Worm (Caenorhabditis elegans) whole organism, L4 larva: Measurements from ENCODE around the gene kel-10.
A peak's percentile ranks its signal among the peaks of the same experiment; 100 is the strongest.

Source experiments
- F26F4.8 ChIP-seq: fragments of 200-800 bp; sonication (Bioruptor generic); conservative IDR thresholded peaks from 2 replicates; pipeline ENCODE4 v1.3.6; 2022; ENCODE audit warnings: missing genetic modification characterization, missing compliant biosample characterization
- F49E8.2 ChIP-seq: sonication (generic microtip); optimal IDR thresholded peaks from 2 replicates; lab custom pipeline; 2016; ENCODE audit warnings: missing compliant biosample characterization, mild to moderate bottlenecking, missing genetic modification characterization, borderline replicate concordance
- T20F7.1 ChIP-seq: fragments of 200-800 bp; sonication (Bioruptor generic); optimal IDR thresholded peaks from 2 replicates; lab custom pipeline; 2018; ENCODE audit warnings: mild to moderate bottlenecking, missing genetic modification characterization, missing compliant biosample characterization
- T26A8.4 ChIP-seq: fragments of 200-800 bp; sonication (Bioruptor generic); IDR thresholded peaks from 2 replicates; pipeline ENCODE4 v1.3.6; 2022; ENCODE audit warnings: missing genetic modification characterization, missing compliant biosample characterization
- Y105C5A.15 ChIP-seq: fragments of 200-800 bp; sonication (Bioruptor generic); IDR thresholded peaks from 2 replicates; pipeline ENCODE4 v1.3.6; 2022; ENCODE audit warnings: missing genetic modification characterization, missing compliant biosample characterization
- ZK337.2 ChIP-seq: fragments of 200-800 bp; sonication (Bioruptor generic); IDR thresholded peaks from 2 replicates; pipeline ENCODE4 v1.3.6; 2022; ENCODE audit warnings: missing genetic modification reagents, missing genetic modification characterization, missing compliant biosample characterization
- ZK546.5 ChIP-seq, 2 experiments: sonication (generic microtip); optimal IDR thresholded peaks; 2 replicates each; lab custom pipeline; 2017; ENCODE audit warnings: missing biosample characterization in 2 of 2, missing genetic modification characterization in 2 of 2
- ceh-28 ChIP-seq: fragments of 150-350 bp; optimal IDR thresholded peaks from 2 replicates; lab custom pipeline; 2014; ENCODE audit warnings: missing biosample characterization, missing genetic modification reagents, missing genetic modification characterization
- ceh-62 ChIP-seq: sonication (generic microtip); optimal IDR thresholded peaks from 2 replicates; lab custom pipeline; 2017; ENCODE audit warnings: missing biosample characterization, missing genetic modification characterization
- ctbp-1 ChIP-seq: fragments of 200-800 bp; sonication (Bioruptor generic); IDR thresholded peaks from 2 replicates; pipeline ENCODE4 v1.3.6; 2022; ENCODE audit warnings: missing genetic modification reagents, missing genetic modification characterization, missing compliant biosample characterization
- daf-12 ChIP-seq: fragments of 150-350 bp; optimal IDR thresholded peaks from 2 replicates; lab custom pipeline; 2014; ENCODE audit warnings: missing biosample characterization, missing genetic modification reagents, missing genetic modification characterization
- daf-16 ChIP-seq, 3 experiments: sonication (generic microtip); optimal IDR thresholded peaks; 2 replicates each; lab custom pipeline; 2016 to 2017; ENCODE audit warnings: missing genetic modification characterization in 3 of 3, missing genetic modification reagents in 3 of 3, mild to moderate bottlenecking in 2 of 3, missing compliant biosample characterization in 2 of 3, missing biosample characterization in 1 of 3, moderate library complexity in 1 of 3
- dmd-9 ChIP-seq: fragments of 200-800 bp; sonication (Bioruptor generic); IDR thresholded peaks from 2 replicates; pipeline ENCODE4 v1.3.6; 2022; ENCODE audit warnings: missing genetic modification reagents, missing genetic modification characterization, missing compliant biosample characterization
- egl-43 ChIP-seq: fragments of 200-800 bp; sonication (Bioruptor generic); IDR thresholded peaks from 2 replicates; pipeline ENCODE4 v1.3.6; 2022; ENCODE audit warnings: missing genetic modification reagents, missing genetic modification characterization, missing compliant biosample characterization
- gei-8 ChIP-seq: fragments of 200-800 bp; sonication (Bioruptor generic); optimal IDR thresholded peaks from 2 replicates; lab custom pipeline; 2018; ENCODE audit warnings: mild to moderate bottlenecking, missing genetic modification characterization, missing compliant biosample characterization
- hif-1 ChIP-seq, 2 experiments: sonication (generic microtip); optimal IDR thresholded peaks; 2 replicates each; lab custom pipeline; 2016 to 2017; ENCODE audit warnings: missing compliant biosample characterization in 2 of 2, missing genetic modification characterization in 2 of 2, missing genetic modification reagents in 2 of 2, missing genotype in 2 of 2, mild to moderate bottlenecking in 1 of 2
- hlh-11 ChIP-seq: fragments of 200-800 bp; sonication (Bioruptor generic); optimal IDR thresholded peaks from 2 replicates; lab custom pipeline; 2018; ENCODE audit warnings: mild to moderate bottlenecking, missing genetic modification characterization, missing compliant biosample characterization
- lim-7 ChIP-seq: fragments of 200-800 bp; sonication (Bioruptor generic); IDR thresholded peaks from 2 replicates; pipeline ENCODE4 v1.3.6; 2022; ENCODE audit warnings: missing genetic modification characterization, missing compliant biosample characterization
- lin-13 ChIP-seq: fragments of 150-350 bp; optimal IDR thresholded peaks from 2 replicates; lab custom pipeline; 2014; ENCODE audit warnings: missing biosample characterization, missing genetic modification reagents, missing genetic modification characterization
- lin-39 ChIP-seq: fragments of 150-350 bp; optimal IDR thresholded peaks from 2 replicates; lab custom pipeline; 2014; ENCODE audit warnings: missing biosample characterization, missing genetic modification reagents, missing genetic modification characterization
- lir-3 ChIP-seq: sonication (generic microtip); optimal IDR thresholded peaks from 2 replicates; lab custom pipeline; 2016; ENCODE audit warnings: mild to moderate bottlenecking, missing genetic modification characterization, missing compliant biosample characterization
- madf-5 ChIP-seq, 2 experiments: fragments of 200-800 bp; sonication (Bioruptor generic); IDR thresholded peaks; 2 replicates each; pipeline ENCODE4 v1.3.6; 2022; ENCODE audit warnings: missing compliant biosample characterization in 2 of 2, missing genetic modification characterization in 2 of 2
- madf-9 ChIP-seq: fragments of 200-800 bp; sonication (Bioruptor generic); conservative IDR thresholded peaks from 2 replicates; pipeline ENCODE4 v1.3.6; 2022; ENCODE audit warnings: missing genetic modification reagents, missing genetic modification characterization, missing compliant biosample characterization
- mdl-1 ChIP-seq, 2 experiments: fragments of 150-350 bp in 1 of 2; sonication (generic microtip) in 1 of 2; optimal IDR thresholded peaks; 2 replicates each; lab custom pipeline; 2014 to 2017; ENCODE audit warnings: missing biosample characterization in 2 of 2, missing genetic modification characterization in 2 of 2
- mes-2 ChIP-seq: sonication (generic microtip); optimal IDR thresholded peaks from 2 replicates; lab custom pipeline; 2016; ENCODE audit warnings: missing genotype, mild to moderate bottlenecking, missing genetic modification characterization, missing compliant biosample characterization; ENCODE audit not compliant: poor library complexity, severe bottlenecking
- mxl-2 ChIP-seq: fragments of 200-800 bp; sonication (Bioruptor generic); conservative IDR thresholded peaks from 2 replicates; pipeline ENCODE4 v1.3.6; 2022; ENCODE audit warnings: missing genetic modification reagents, missing genetic modification characterization, missing compliant biosample characterization
- mxl-3 ChIP-seq: fragments of 200-800 bp; sonication (Bioruptor generic); optimal IDR thresholded peaks from 2 replicates; lab custom pipeline; 2018; ENCODE audit warnings: mild to moderate bottlenecking, missing genetic modification characterization, missing compliant biosample characterization
- nhr-10 ChIP-seq: fragments of 150-350 bp; optimal IDR thresholded peaks from 2 replicates; lab custom pipeline; 2014; ENCODE audit warnings: missing biosample characterization, missing genetic modification characterization
- nhr-11 ChIP-seq: fragments of 150-350 bp; optimal IDR thresholded peaks from 2 replicates; lab custom pipeline; 2014; ENCODE audit warnings: missing biosample characterization, missing genetic modification characterization
- nhr-111 ChIP-seq: fragments of 200-800 bp; sonication (Bioruptor generic); optimal IDR thresholded peaks from 2 replicates; lab custom pipeline; 2018; ENCODE audit warnings: mild to moderate bottlenecking, missing genetic modification characterization, missing compliant biosample characterization
- nhr-41 ChIP-seq: fragments of 200-800 bp; sonication (Bioruptor generic); IDR thresholded peaks from 2 replicates; pipeline ENCODE4 v1.3.6; 2022; ENCODE audit warnings: missing genetic modification reagents, missing genetic modification characterization, missing compliant biosample characterization
- nhr-48 ChIP-seq: sonication (generic microtip); optimal IDR thresholded peaks from 2 replicates; lab custom pipeline; 2016; ENCODE audit warnings: mild to moderate bottlenecking, missing genetic modification characterization, missing compliant biosample characterization
- nhr-76 ChIP-seq: fragments of 150-350 bp; optimal IDR thresholded peaks from 2 replicates; lab custom pipeline; 2014; ENCODE audit warnings: missing biosample characterization, missing genetic modification characterization
- pha-4 ChIP-seq, 2 experiments: fragments of 150-350 bp in 1 of 2; fragments of 200-800 bp in 1 of 2; sonication (Bioruptor generic) in 1 of 2; IDR thresholded peaks in 1 of 2; optimal IDR thresholded peaks in 1 of 2; 2 replicates each; pipeline versions ENCODE4 v1.3.6 to Lab custom; 2014 to 2022; ENCODE audit warnings: missing genetic modification characterization in 2 of 2, missing genetic modification reagents in 2 of 2, missing biosample characterization in 1 of 2, missing compliant biosample characterization in 1 of 2
- rbr-2 ChIP-seq: sonication (generic microtip); optimal IDR thresholded peaks from 2 replicates; lab custom pipeline; 2016; ENCODE audit warnings: missing genotype, missing genetic modification characterization, missing compliant biosample characterization
- set-16 ChIP-seq: fragments of 200-800 bp; sonication (Bioruptor generic); IDR thresholded peaks from 2 replicates; pipeline ENCODE4 v1.3.6; 2022; ENCODE audit warnings: missing genetic modification reagents, missing genetic modification characterization, missing compliant biosample characterization
- skn-1 ChIP-seq: fragments of 150-350 bp; optimal IDR thresholded peaks from 2 replicates; lab custom pipeline; 2014; ENCODE audit warnings: missing biosample characterization, missing genetic modification characterization
- snpc-1.2 ChIP-seq: fragments of 200-800 bp; sonication (Bioruptor generic); IDR thresholded peaks from 2 replicates; pipeline ENCODE4 v1.3.6; 2022; ENCODE audit warnings: missing genetic modification reagents, missing genetic modification characterization, missing compliant biosample characterization
- snpc-4 ChIP-seq: fragments of 150-350 bp; optimal IDR thresholded peaks from 2 replicates; lab custom pipeline; 2014; ENCODE audit warnings: missing biosample characterization, missing genetic modification characterization
- spr-3 ChIP-seq: fragments of 200-800 bp; sonication (Bioruptor generic); optimal IDR thresholded peaks from 2 replicates; lab custom pipeline; 2018; ENCODE audit warnings: mild to moderate bottlenecking, missing genetic modification characterization, missing compliant biosample characterization
- tag-97 ChIP-seq: fragments of 200-800 bp; sonication (Bioruptor generic); IDR thresholded peaks from 2 replicates; pipeline ENCODE4 v1.3.6; 2022; ENCODE audit warnings: missing genetic modification characterization, missing compliant biosample characterization
- tra-1 ChIP-seq: fragments of 200-800 bp; sonication (Bioruptor generic); IDR thresholded peaks from 2 replicates; pipeline ENCODE4 v1.3.6; 2022; ENCODE audit warnings: missing genetic modification reagents, missing genetic modification characterization, missing compliant biosample characterization
- unc-130 ChIP-seq: sonication (generic microtip); optimal IDR thresholded peaks from 2 replicates; lab custom pipeline; 2016; ENCODE audit warnings: missing genetic modification reagents, missing genetic modification characterization, missing compliant biosample characterization
- vab-7 ChIP-seq: fragments of 200-800 bp; sonication (Bioruptor generic); IDR thresholded peaks from 2 replicates; pipeline ENCODE4 v1.3.6; 2022; ENCODE audit warnings: missing genetic modification reagents, missing genetic modification characterization, missing compliant biosample characterization
- zfp-2 ChIP-seq: sonication (generic microtip); optimal IDR thresholded peaks from 2 replicates; lab custom pipeline; 2016; ENCODE audit warnings: mild to moderate bottlenecking, missing genetic modification characterization, missing compliant biosample characterization
- zfp-3 ChIP-seq: fragments of 200-800 bp; sonication (Bioruptor generic); conservative IDR thresholded peaks from 2 replicates; pipeline ENCODE4 v1.3.6; 2022; ENCODE audit warnings: missing genetic modification reagents, missing genetic modification characterization, missing compliant biosample characterization
- zip-11 ChIP-seq: fragments of 200-800 bp; sonication (Bioruptor generic); IDR thresholded peaks from 2 replicates; pipeline ENCODE4 v1.3.6; 2022; ENCODE audit warnings: missing genetic modification characterization, missing compliant biosample characterization

The kel-10 gene

DNA sequence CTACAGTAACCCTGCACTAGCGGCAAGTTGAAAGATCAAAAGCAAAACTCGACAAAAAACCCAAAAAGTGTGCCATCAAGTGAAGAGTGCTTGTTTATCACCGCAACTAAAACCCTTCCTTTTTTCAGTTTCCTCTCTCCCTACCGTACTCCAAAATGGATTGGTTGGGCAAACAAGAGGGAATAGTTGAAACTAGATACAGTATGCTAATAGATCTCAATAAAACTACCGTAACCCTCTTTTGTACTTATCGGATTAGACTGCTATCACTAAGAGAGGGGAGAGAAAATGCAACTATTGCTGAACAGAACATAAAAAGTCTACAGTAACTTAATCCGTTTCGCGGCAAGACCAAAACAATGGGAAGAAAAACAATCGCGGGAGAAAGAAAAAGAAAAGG, 5.9 kb downstream of the kel-10 start (continued):
- no peak for TF ChIP-seq gei-8
- TF ChIP-seq daf-12 (tag; lab: Kevin White, UChicago) = no peak
- TF ChIP-seq nhr-11 (tag; lab: Kevin White, UChicago) = no peak
- no peak for TF ChIP-seq tra-1 (GFP tag; lab: Robert Waterston, UW)
- TF ChIP-seq daf-16 (GFP tag; optimal IDR thresholded peaks at IDR 0.05; lab: Kevin White, UChicago) = no peak
- TF ChIP-seq daf-16 (tag; optimal IDR thresholded peaks at IDR 0.05; lab: Kevin White, UChicago) = peak; percentile 41
- no peak for TF ChIP-seq nhr-41 (GFP tag; lab: Robert Waterston, UW)
- no peak for TF ChIP-seq hif-1 (tag; optimal IDR thresholded peaks at IDR 0.05; lab: Kevin White, UChicago)
- TF ChIP-seq dmd-9 = no peak

DNA sequence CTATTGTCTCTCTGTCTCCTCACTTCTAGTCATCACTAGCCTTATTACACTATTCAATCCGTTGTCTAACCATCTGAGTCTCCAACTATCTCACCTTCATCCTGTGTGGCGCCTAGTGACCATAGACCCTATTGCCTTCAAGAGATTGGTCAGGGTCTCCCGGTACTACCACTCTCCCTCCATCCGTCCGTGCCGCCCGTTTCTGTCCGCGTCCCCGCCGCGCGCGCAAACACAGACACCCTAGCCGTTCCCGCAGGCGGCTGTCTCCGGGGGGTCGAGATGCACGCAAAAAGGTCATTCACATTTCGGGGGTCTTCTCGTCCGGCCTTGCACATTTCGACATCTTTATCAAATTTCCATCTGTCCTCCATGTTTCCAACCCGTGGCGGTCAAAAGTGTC, 6.7 kb downstream of the kel-10 start:
- TF ChIP-seq skn-1 (tag; lab: Kevin White, UChicago) (no peak), zfp-2 (tag; lab: Kevin White, UChicago) (no peak), ZK546.5 (tag; optimal IDR thresholded peaks at IDR 0.05; lab: Kevin White, UChicago) (no peak), snpc-4 (tag; lab: Kevin White, UChicago) (no peak), lir-3 (no peak), T26A8.4 (GFP tag; lab: Robert Waterston, UW) (peak; percentile 35; the same call in 1 of the 2 replicates), nhr-48 (tag; lab: Kevin White, UChicago) (peak; percentile 38), ceh-62 (tag; lab: Kevin White, UChicago) (no peak), zfp-3 (GFP tag; lab: Robert Waterston, UW) (0 out of 2 replicates have a peak, but pooled peaks have one; percentile 39), madf-9 (GFP tag; lab: Robert Waterston, UW) (peak; percentile 83), mxl-2 (no peak), nhr-11 (tag; lab: Kevin White, UChicago) (no peak), dmd-9 (no peak), lin-13 (GFP tag; lab: Kevin White, UChicago) (no peak), Y105C5A.15 (GFP tag; lab: Robert Waterston, UW) (no peak), snpc-1.2 (GFP tag; lab: Robert Waterston, UW) (no peak), F49E8.2 (tag; lab: Kevin White, UChicago) (no peak), gei-8 (no peak), hlh-11 (tag; lab: Kevin White, UChicago) (peak; percentile 63), spr-3 (GFP tag; lab: Kevin White, UChicago) (no peak), F26F4.8 (GFP tag; lab: Robert Waterston, UW) (no peak; the same call in 1 of the 2 replicates), ctbp-1 (GFP tag; lab: Robert Waterston, UW) (0 out of 2 replicates have a peak, but pooled peaks have one; percentile 9), rbr-2 (peak; percentile 43), egl-43 (GFP tag; lab: Robert Waterston, UW) (0 out of 2 replicates have a peak, but pooled peaks have one; percentile 45), ceh-28 (tag; lab: Kevin White, UChicago) (no peak), ZK337.2 (GFP tag; lab: Robert Waterston, UW) (0 out of 2 replicates have a peak, but pooled peaks have one; percentile 49), nhr-10 (tag; lab: Kevin White, UChicago) (no peak), mes-2 (tag; lab: Kevin White, UChicago) (peak; percentile 36), lim-7 (GFP tag; lab: Robert Waterston, UW) (no peak), zip-11 (GFP tag; lab: Robert Waterston, UW) (no peak), nhr-76 (tag; lab: Kevin White, UChicago) (no peak), T20F7.1 (no peak), hif-1 (tag; optimal IDR thresholded peaks at IDR 0.05; lab: Kevin White, UChicago) (peak in 1 of 2 experiments; percentile 9), tag-97 (GFP tag; lab: Robert Waterston, UW) (no peak), madf-5 (GFP tag; IDR thresholded peaks at IDR 0.05; lab: Robert Waterston, UW) (no peak), daf-16 (GFP tag; optimal IDR thresholded peaks at IDR 0.05; lab: Kevin White, UChicago) (no peak), daf-16 (tag; optimal IDR thresholded peaks at IDR 0.05; lab: Kevin White, UChicago) (no peak), mxl-3 (GFP tag; lab: Kevin White, UChicago) (peak; percentile 68), lin-39 (tag; lab: Kevin White, UChicago) (no peak), set-16 (peak; percentile 96), vab-7 (GFP tag; lab: Robert Waterston, UW) (no peak), unc-130 (GFP tag; lab: Kevin White, UChicago) (no peak), pha-4 (GFP tag; IDR thresholded peaks at IDR 0.05; lab: Robert Waterston, UW) (0 out of 2 replicates have a peak, but pooled peaks have one; percentile 6), pha-4 (tag; optimal IDR thresholded peaks at IDR 0.05; lab: Kevin White, UChicago) (no peak), nhr-111 (GFP tag; lab: Kevin White, UChicago) (no peak), mdl-1 (tag; optimal IDR thresholded peaks at IDR 0.05; lab: Kevin White, UChicago) (peak in 1 of 2 experiments; percentile 25)
